Worm (Caenorhabditis elegans) whole organism, late embryonic: ENCODE results near the gene C52E2.5.

Experiments used
- C08G9.2 ChIP-seq: sonication (generic microtip); optimal IDR thresholded peaks from 2 replicates; lab custom pipeline; 2016; ENCODE audit warnings: mild to moderate bottlenecking, missing genetic modification characterization, moderate library complexity, missing compliant biosample characterization
- C38D4.7 ChIP-seq: fragments of 200-800 bp; sonication (Bioruptor generic); optimal IDR thresholded peaks from 2 replicates; lab custom pipeline; 2018; ENCODE audit warnings: mild to moderate bottlenecking, missing genetic modification characterization, moderate library complexity, missing compliant biosample characterization
- F13H6.1 ChIP-seq: sonication (generic microtip); optimal IDR thresholded peaks from 2 replicates; lab custom pipeline; 2016; ENCODE audit warnings: missing genetic modification characterization, missing compliant biosample characterization
- K02D7.2 ChIP-seq: sonication (generic microtip); optimal IDR thresholded peaks from 2 replicates; lab custom pipeline; 2017; ENCODE audit warnings: mild to moderate bottlenecking, missing genetic modification characterization, missing compliant biosample characterization
- K09A11.1 ChIP-seq: sonication (generic microtip); optimal IDR thresholded peaks from 2 replicates; lab custom pipeline; 2017; ENCODE audit warnings: antibody characterized with exemption, mild to moderate bottlenecking, missing genetic modification characterization, missing compliant biosample characterization; ENCODE audit not compliant: insufficient read depth
- T23F11.4 ChIP-seq: fragments of 200-800 bp; sonication (Bioruptor generic); optimal IDR thresholded peaks from 2 replicates; lab custom pipeline; 2018; ENCODE audit warnings: mild to moderate bottlenecking, missing genetic modification characterization, missing compliant biosample characterization
- Y22D7AL.16 ChIP-seq: sonication (generic microtip); optimal IDR thresholded peaks from 2 replicates; lab custom pipeline; 2016; ENCODE audit warnings: missing genetic modification characterization, missing compliant biosample characterization
- ama-1 ChIP-seq: fragments of 150-350 bp; optimal IDR thresholded peaks from 2 replicates; lab custom pipeline; 2014
- ceh-2 ChIP-seq: sonication (generic microtip); optimal IDR thresholded peaks from 2 replicates; lab custom pipeline; 2016; ENCODE audit warnings: missing genotype, missing genetic modification characterization, missing compliant biosample characterization
- ceh-24 ChIP-seq: sonication (generic microtip); optimal IDR thresholded peaks from 2 replicates; lab custom pipeline; 2016; ENCODE audit warnings: mild to moderate bottlenecking, missing genetic modification characterization, missing compliant biosample characterization
- ceh-34 ChIP-seq: sonication (generic microtip); optimal IDR thresholded peaks from 2 replicates; lab custom pipeline; 2016; ENCODE audit warnings: mild to moderate bottlenecking, missing genetic modification characterization, missing compliant biosample characterization
- dve-1 ChIP-seq: sonication (generic microtip); optimal IDR thresholded peaks from 2 replicates; lab custom pipeline; 2017; ENCODE audit warnings: antibody characterized with exemption, mild to moderate bottlenecking, missing genetic modification characterization, missing compliant biosample characterization
- elt-2 ChIP-seq: sonication (generic microtip); optimal IDR thresholded peaks from 2 replicates; lab custom pipeline; 2016; ENCODE audit warnings: missing genetic modification reagents, missing genetic modification characterization, missing compliant biosample characterization
- elt-4 ChIP-seq: sonication (generic microtip); optimal IDR thresholded peaks from 2 replicates; lab custom pipeline; 2016; ENCODE audit warnings: missing genetic modification characterization, missing compliant biosample characterization
- fax-1 ChIP-seq: sonication (generic microtip); optimal IDR thresholded peaks from 2 replicates; lab custom pipeline; 2016; ENCODE audit warnings: missing genotype, missing genetic modification characterization, missing compliant biosample characterization
- fkh-10 ChIP-seq: fragments of 150-350 bp; optimal IDR thresholded peaks from 2 replicates; lab custom pipeline; 2014; ENCODE audit warnings: missing biosample characterization, missing genetic modification reagents, missing genetic modification characterization
- gmeb-2 ChIP-seq: sonication (generic microtip); optimal IDR thresholded peaks from 2 replicates; lab custom pipeline; 2016; ENCODE audit warnings: missing genetic modification characterization, inconsistent platforms, missing compliant biosample characterization
- hlh-13 ChIP-seq: fragments of 200-800 bp; sonication (Bioruptor generic); optimal IDR thresholded peaks from 2 replicates; lab custom pipeline; 2018; ENCODE audit warnings: mild to moderate bottlenecking, missing genetic modification characterization, missing compliant biosample characterization
- hlh-30 ChIP-seq: sonication (generic microtip); optimal IDR thresholded peaks from 2 replicates; lab custom pipeline; 2017; ENCODE audit warnings: antibody characterized with exemption, missing genetic modification characterization, missing compliant biosample characterization; ENCODE audit not compliant: insufficient read depth
- lin-11 ChIP-seq: fragments of 200-800 bp; sonication (Bioruptor generic); optimal IDR thresholded peaks from 2 replicates; lab custom pipeline; 2018; ENCODE audit warnings: mild to moderate bottlenecking, missing genetic modification characterization, missing compliant biosample characterization
- madf-2 ChIP-seq: sonication (generic microtip); optimal IDR thresholded peaks from 2 replicates; lab custom pipeline; 2017; ENCODE audit warnings: missing genetic modification characterization, missing compliant biosample characterization
- mec-3 ChIP-seq: sonication (generic microtip); optimal IDR thresholded peaks from 2 replicates; lab custom pipeline; 2016; ENCODE audit warnings: borderline replicate concordance, missing genetic modification characterization, missing compliant biosample characterization
- nhr-11 ChIP-seq: fragments of 150-350 bp; optimal IDR thresholded peaks from 2 replicates; lab custom pipeline; 2014; ENCODE audit warnings: missing biosample characterization, missing genetic modification characterization
- nhr-232 ChIP-seq: sonication (generic microtip); optimal IDR thresholded peaks from 2 replicates; lab custom pipeline; 2016; ENCODE audit warnings: missing genetic modification characterization, missing compliant biosample characterization
- npax-4 ChIP-seq: sonication (generic microtip); optimal IDR thresholded peaks from 2 replicates; lab custom pipeline; 2016; ENCODE audit warnings: missing genetic modification characterization, missing compliant biosample characterization
- odd-2 ChIP-seq: sonication (generic microtip); optimal IDR thresholded peaks from 2 replicates; lab custom pipeline; 2017; ENCODE audit warnings: antibody characterized with exemption, mild to moderate bottlenecking, missing genetic modification characterization, missing compliant biosample characterization
- pax-1 ChIP-seq: fragments of 150-350 bp; optimal IDR thresholded peaks from 2 replicates; lab custom pipeline; 2014; ENCODE audit warnings: missing biosample characterization, missing genetic modification characterization
- pha-2 ChIP-seq: sonication (generic microtip); optimal IDR thresholded peaks from 2 replicates; lab custom pipeline; 2017; ENCODE audit warnings: mild to moderate bottlenecking, missing genetic modification characterization, missing compliant biosample characterization
- pros-1 ChIP-seq: fragments of 150-350 bp; optimal IDR thresholded peaks from 2 replicates; lab custom pipeline; 2014; ENCODE audit warnings: missing biosample characterization, missing genetic modification reagents, missing genetic modification characterization
- ref-2 ChIP-seq: sonication (generic microtip); optimal IDR thresholded peaks from 2 replicates; lab custom pipeline; 2016; ENCODE audit warnings: missing genetic modification characterization, missing compliant biosample characterization
- sox-2 ChIP-seq: fragments of 200-800 bp; sonication (Bioruptor generic); IDR thresholded peaks from 2 replicates; pipeline ENCODE4 v1.3.6; 2022; ENCODE audit warnings: missing genetic modification reagents, missing genetic modification characterization, missing compliant biosample characterization
- syd-9 ChIP-seq: sonication (generic microtip); optimal IDR thresholded peaks from 2 replicates; lab custom pipeline; 2016; ENCODE audit warnings: mild to moderate bottlenecking, missing genetic modification characterization, moderate library complexity, missing compliant biosample characterization
- tbx-2 ChIP-seq: sonication (generic microtip); optimal IDR thresholded peaks from 2 replicates; lab custom pipeline; 2016; ENCODE audit warnings: missing genetic modification characterization, missing compliant biosample characterization
- tbx-7 ChIP-seq: sonication (generic microtip); optimal IDR thresholded peaks from 2 replicates; lab custom pipeline; 2016; ENCODE audit warnings: missing genotype, missing genetic modification characterization, missing compliant biosample characterization
- unc-42 ChIP-seq: sonication (generic microtip); optimal IDR thresholded peaks from 2 replicates; lab custom pipeline; 2016; ENCODE audit warnings: missing genotype, missing genetic modification characterization, missing compliant biosample characterization
- zip-5 ChIP-seq: sonication (generic microtip); optimal IDR thresholded peaks from 2 replicates; lab custom pipeline; 2016; ENCODE audit warnings: missing genetic modification characterization, missing compliant biosample characterization
- ztf-16 ChIP-seq: sonication (generic microtip); optimal IDR thresholded peaks from 2 replicates; lab custom pipeline; 2017; ENCODE audit warnings: missing genetic modification characterization, missing compliant biosample characterization

C52E2.5 gene

ce11 chrII:1882705-1883104 lies 40.0 kb upstream of the C52E2.5 start, which contains the start of gene math-5:
Gene math-5 (minus strand): TSS chrII:1882805.
- TF ChIP-seq lin-11 = no peak
- no peak for TF ChIP-seq pros-1
- no peak for TF ChIP-seq ceh-34 (tag; lab: Kevin White, UChicago)
- TF ChIP-seq pha-2 (tag; lab: Kevin White, UChicago) = no peak
- no peak for TF ChIP-seq unc-42 (tag; lab: Kevin White, UChicago)
- no peak for TF ChIP-seq odd-2 (tag; lab: Kevin White, UChicago)
- no peak for TF ChIP-seq dve-1 (tag; lab: Kevin White, UChicago)
- TF ChIP-seq ceh-24 (tag; lab: Kevin White, UChicago) = no peak
- no peak for TF ChIP-seq sox-2 (GFP tag; lab: Robert Waterston, UW)
- TF ChIP-seq ama-1 = no peak
- TF ChIP-seq nhr-232 (tag; lab: Kevin White, UChicago) = no peak
- no peak for TF ChIP-seq elt-2 (tag; lab: Kevin White, UChicago)
- no peak for TF ChIP-seq npax-4 (tag; lab: Kevin White, UChicago)
- TF ChIP-seq nhr-11 (tag; lab: Kevin White, UChicago) = no peak
- TF ChIP-seq K09A11.1 (tag; lab: Kevin White, UChicago) = no peak
- TF ChIP-seq ztf-16 (tag; lab: Kevin White, UChicago) = no peak

DNA sequence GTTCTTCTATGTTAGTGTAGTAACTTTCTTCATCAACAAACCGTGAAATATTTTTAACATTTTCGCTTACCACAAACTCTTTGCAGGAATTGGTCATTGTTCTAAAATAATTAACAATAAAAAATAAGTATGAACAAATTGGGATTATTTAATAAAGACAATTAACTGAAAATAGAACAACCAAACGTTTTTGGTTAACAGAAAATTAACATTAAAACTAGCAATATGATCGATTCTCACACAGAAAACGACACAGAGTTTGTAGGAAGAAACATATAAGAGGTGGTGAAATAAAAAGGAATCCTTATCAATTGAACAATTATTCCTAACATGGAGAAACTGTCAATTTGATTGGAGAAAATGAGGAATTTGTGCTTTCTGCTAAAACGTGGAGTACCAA lies 35.9 kb upstream of the C52E2.5 start, which contains the start of gene math-16:
Gene math-16 (minus strand): TSS at position 101 of the 400 bp plus-strand sequence.
- no peak for TF ChIP-seq ztf-16 (tag; lab: Kevin White, UChicago)
- no peak for TF ChIP-seq pax-1 (tag; lab: Kevin White, UChicago)
- no peak for TF ChIP-seq fax-1
- TF ChIP-seq tbx-7 = no peak
- no peak for TF ChIP-seq ref-2 (tag; lab: Kevin White, UChicago)
- TF ChIP-seq K09A11.1 (tag; lab: Kevin White, UChicago) = no peak
- no peak for TF ChIP-seq mec-3 (tag; lab: Kevin White, UChicago)
- TF ChIP-seq F13H6.1 (tag; lab: Kevin White, UChicago) = no peak
- TF ChIP-seq K02D7.2 (tag; lab: Kevin White, UChicago) = no peak
- TF ChIP-seq unc-42 (tag; lab: Kevin White, UChicago) = no peak
- no peak for TF ChIP-seq zip-5
- TF ChIP-seq C08G9.2 = no peak
- no peak for TF ChIP-seq gmeb-2 (tag; lab: Kevin White, UChicago)
- TF ChIP-seq madf-2 = no peak
- no peak for TF ChIP-seq hlh-30 (tag; lab: Kevin White, UChicago)
- TF ChIP-seq hlh-13 (GFP tag; lab: Kevin White, UChicago) = no peak
- no peak for TF ChIP-seq C38D4.7 (GFP tag; lab: Kevin White, UChicago)
- no peak for TF ChIP-seq elt-4 (tag; lab: Kevin White, UChicago)
- TF ChIP-seq ceh-34 (tag; lab: Kevin White, UChicago) = no peak
- no peak for TF ChIP-seq dve-1 (tag; lab: Kevin White, UChicago)

DNA sequence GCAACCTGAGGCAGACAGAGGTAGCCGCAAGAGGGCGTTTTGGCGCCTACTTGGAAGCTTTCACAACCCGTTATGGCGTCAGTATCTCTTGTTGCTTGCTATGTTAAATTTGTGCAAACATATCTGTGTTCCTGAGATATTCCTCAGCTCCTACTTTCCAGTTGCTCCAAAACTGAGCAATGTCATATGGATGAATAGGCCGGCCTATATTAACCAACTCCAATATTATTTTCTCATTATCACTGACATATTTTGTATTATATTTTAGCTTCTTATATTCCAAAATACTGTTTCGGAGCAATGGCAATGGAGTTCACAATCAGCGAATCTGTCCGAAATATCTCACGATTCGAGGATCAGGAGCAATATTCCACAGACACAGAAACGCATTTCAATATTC lies 32.9 kb upstream of the C52E2.5 start, which contains the start of gene math-13:
Gene math-13 (plus strand): TSS at position 301 of the 400 bp plus-strand sequence.
- TF ChIP-seq mec-3 (tag; lab: Kevin White, UChicago) (no peak), C08G9.2 (no peak), Y22D7AL.16 (tag; lab: Kevin White, UChicago) (no peak), K02D7.2 (tag; lab: Kevin White, UChicago) (no peak), ceh-34 (tag; lab: Kevin White, UChicago) (no peak), ceh-2 (no peak), fkh-10 (GFP tag; lab: Kevin White, UChicago) (no peak), syd-9 (tag; lab: Kevin White, UChicago) (no peak), nhr-11 (tag; lab: Kevin White, UChicago) (no peak), T23F11.4 (GFP tag; lab: Kevin White, UChicago) (no peak), ref-2 (tag; lab: Kevin White, UChicago) (no peak), tbx-2 (tag; lab: Kevin White, UChicago) (no peak)
- TF ChIP-seq, all 69 proteins: peak for 0
